Worm (Caenorhabditis elegans): Measurements from ENCODE around the gene egl-10.
A peak's percentile ranks its signal among the peaks of the same experiment; 100 is the strongest.

egl-10 gene

DNA sequence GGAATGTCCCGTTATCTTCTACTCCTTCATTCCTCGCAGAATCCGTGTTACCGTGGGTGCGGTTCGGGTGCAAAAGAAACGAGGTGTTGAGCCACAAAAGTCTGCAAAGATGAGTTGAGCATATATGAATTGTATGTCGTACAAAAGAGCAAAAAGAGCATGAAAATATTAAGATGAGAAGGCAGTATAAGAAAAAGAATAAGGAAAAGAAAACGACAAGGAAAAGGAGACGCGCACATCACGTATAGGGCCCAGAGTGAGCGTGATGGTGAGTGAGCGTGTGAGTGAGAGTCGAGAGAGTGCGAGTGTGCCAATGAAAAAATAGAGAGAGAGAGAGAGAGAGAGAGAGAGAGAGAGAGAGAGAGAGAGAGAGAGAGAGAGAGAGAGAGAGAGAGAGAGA is at the start of gene egl-10:
Gene egl-10, minus strand, starts transcription at position 101 of the 400 bp plus-strand sequence.
- TF ChIP-seq elt-4 (tag; optimal IDR thresholded peaks at IDR 0.05): no peak
- no peak for TF ChIP-seq ceh-34 (tag; optimal IDR thresholded peaks at IDR 0.05)
- no peak for TF ChIP-seq ceh-45 (GFP tag; IDR thresholded peaks at IDR 0.05)
- TF ChIP-seq ceh-48 (tag; optimal IDR thresholded peaks at IDR 0.05): no peak
- no peak for TF ChIP-seq nhr-11 (tag; optimal IDR thresholded peaks at IDR 0.05)
- no peak for TF ChIP-seq pros-1 (tag; optimal IDR thresholded peaks at IDR 0.05)
- no peak for TF ChIP-seq npax-4 (tag; optimal IDR thresholded peaks at IDR 0.05)
- TF ChIP-seq K02D7.2 (tag; optimal IDR thresholded peaks at IDR 0.05): no peak
- TF ChIP-seq ceh-14 (tag; optimal IDR thresholded peaks at IDR 0.05): no peak
- TF ChIP-seq pat-9 (tag; optimal IDR thresholded peaks at IDR 0.05): no peak
- no peak for TF ChIP-seq syd-9 (tag; optimal IDR thresholded peaks at IDR 0.05)
- TF ChIP-seq fax-1 (tag; optimal IDR thresholded peaks at IDR 0.05): no peak
- TF ChIP-seq ceh-19 (GFP tag; optimal IDR thresholded peaks at IDR 0.05): no peak
- TF ChIP-seq sox-2 (GFP tag; IDR thresholded peaks at IDR 0.05): no peak
- no peak for TF ChIP-seq Y22D7AL.16 (tag; optimal IDR thresholded peaks at IDR 0.05)
- no peak for TF ChIP-seq pag-3 (tag; optimal IDR thresholded peaks at IDR 0.05; ENCODE audit: borderline replicate concordance)
- no peak for TF ChIP-seq ztf-16 (tag; optimal IDR thresholded peaks at IDR 0.05)
- no peak for TF ChIP-seq ceh-18 (tag; optimal IDR thresholded peaks at IDR 0.05)
- no peak for TF ChIP-seq lin-11 (tag; optimal IDR thresholded peaks at IDR 0.05)

DNA sequence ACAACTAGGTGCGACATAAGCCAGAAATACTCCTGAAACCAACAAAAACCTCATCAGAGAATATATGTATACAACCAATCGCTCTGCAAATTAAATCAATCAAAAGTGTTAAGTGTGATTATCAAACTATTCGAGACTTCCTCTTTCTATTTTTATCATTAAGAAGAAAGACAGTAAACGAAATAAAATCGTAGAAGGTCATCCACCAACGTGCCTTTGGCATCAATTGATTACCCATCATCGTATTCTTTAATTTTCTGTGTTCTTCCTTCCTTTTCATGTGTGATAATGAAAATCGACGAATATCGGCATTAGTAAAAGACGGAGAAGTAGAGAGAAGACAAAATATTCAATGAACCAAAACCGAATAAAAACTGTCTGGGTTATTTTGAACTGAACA is 49.1 kb upstream of the egl-10 start:
- no peak for TF ChIP-seq sox-2 (GFP tag; IDR thresholded peaks at IDR 0.05)
- TF ChIP-seq dve-1 (tag; optimal IDR thresholded peaks at IDR 0.05): no peak
- TF ChIP-seq ceh-2 (tag; optimal IDR thresholded peaks at IDR 0.05): no peak
- no peak for TF ChIP-seq che-1 (tag; optimal IDR thresholded peaks at IDR 0.05)
- no peak for TF ChIP-seq ceh-9 (tag; optimal IDR thresholded peaks at IDR 0.05)
- no peak for TF ChIP-seq odd-2 (tag; optimal IDR thresholded peaks at IDR 0.05)
- no peak for TF ChIP-seq rnt-1 (tag; optimal IDR thresholded peaks at IDR 0.05)
- no peak for TF ChIP-seq pat-9 (tag; optimal IDR thresholded peaks at IDR 0.05)
- TF ChIP-seq unc-3 (GFP tag; conservative IDR thresholded peaks at IDR 0.05): no peak
- TF ChIP-seq unc-3 (tag; optimal IDR thresholded peaks at IDR 0.05): no peak
- TF ChIP-seq Y22D7AL.16 (tag; optimal IDR thresholded peaks at IDR 0.05): no peak
- no peak for TF ChIP-seq mec-3 (tag; optimal IDR thresholded peaks at IDR 0.05; ENCODE audit: borderline replicate concordance)
- no peak for TF ChIP-seq eyg-1 (tag; optimal IDR thresholded peaks at IDR 0.05)
- no peak for TF ChIP-seq ceh-48 (tag; optimal IDR thresholded peaks at IDR 0.05)
- TF ChIP-seq pha-2 (tag; optimal IDR thresholded peaks at IDR 0.05): no peak

DNA sequence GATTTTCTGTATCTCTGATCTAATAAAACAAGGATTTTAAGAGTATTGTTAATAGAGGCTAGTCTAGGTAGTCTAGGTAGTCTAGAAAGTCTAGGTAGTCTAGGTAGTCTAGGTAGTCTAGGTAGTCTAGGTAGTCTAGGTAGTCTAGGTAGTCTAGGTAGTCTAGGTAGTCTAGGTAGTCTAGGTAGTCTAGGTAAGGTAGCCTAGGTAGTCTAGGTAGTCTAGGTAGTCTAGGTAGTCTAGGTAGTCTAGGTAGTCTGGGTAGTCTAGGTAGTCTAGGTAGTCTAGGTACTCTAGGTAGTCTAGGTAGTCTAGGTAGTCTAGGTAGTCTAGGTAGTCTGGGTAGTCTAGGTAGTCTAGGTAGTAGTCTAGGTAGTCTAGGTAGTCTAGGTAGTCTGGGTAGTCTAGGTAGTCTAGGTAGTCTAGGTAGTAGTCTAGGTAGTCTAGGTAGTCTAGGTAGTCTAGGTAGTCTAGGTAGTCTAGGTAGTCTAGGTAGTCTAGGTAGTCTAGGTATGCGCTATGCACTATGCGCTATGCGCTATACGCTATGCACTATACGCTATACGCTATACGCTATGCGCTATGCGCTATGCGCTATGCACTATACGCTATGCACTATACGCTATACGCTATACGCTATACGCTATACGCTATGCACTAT is 47.2 kb upstream of the egl-10 start:
- TF ChIP-seq pag-3 (tag; optimal IDR thresholded peaks at IDR 0.05; ENCODE audit: borderline replicate concordance): peak; percentile 87
- TF ChIP-seq unc-42 (tag; optimal IDR thresholded peaks at IDR 0.05): peak; percentile 68
- TF ChIP-seq madf-2 (tag; optimal IDR thresholded peaks at IDR 0.05): peak; percentile 82
- peak; percentile 63 for TF ChIP-seq syd-9 (tag; optimal IDR thresholded peaks at IDR 0.05)
- peak; percentile 86 for TF ChIP-seq pqm-1 (tag; optimal IDR thresholded peaks at IDR 0.05)
- TF ChIP-seq fkh-6 (tag; optimal IDR thresholded peaks at IDR 0.05): peak; percentile 89
- peak; percentile 7 for TF ChIP-seq ceh-31 (tag; optimal IDR thresholded peaks at IDR 0.05)
- TF ChIP-seq elt-4 (tag; optimal IDR thresholded peaks at IDR 0.05): peak; percentile 94
- peak; percentile 89 for TF ChIP-seq ref-2 (tag; optimal IDR thresholded peaks at IDR 0.05)
- TF ChIP-seq ceh-19 (GFP tag; optimal IDR thresholded peaks at IDR 0.05): peak; percentile 47
- TF ChIP-seq mec-3 (tag; optimal IDR thresholded peaks at IDR 0.05; ENCODE audit: borderline replicate concordance): peak; percentile 99
- TF ChIP-seq zip-5 (tag; optimal IDR thresholded peaks at IDR 0.05): peak; percentile 28
- peak; percentile 69 for TF ChIP-seq pat-9 (tag; optimal IDR thresholded peaks at IDR 0.05)
- TF ChIP-seq fax-1 (tag; optimal IDR thresholded peaks at IDR 0.05): peak; percentile 38
- TF ChIP-seq ceh-48 (tag; optimal IDR thresholded peaks at IDR 0.05): peak; percentile 38
- peak; percentile 34 for TF ChIP-seq F13H6.1 (tag; optimal IDR thresholded peaks at IDR 0.05)
- peak; percentile 79 for TF ChIP-seq hlh-13 (GFP tag; optimal IDR thresholded peaks at IDR 0.05)
- peak; percentile 80 for TF ChIP-seq C38D4.7 (GFP tag; optimal IDR thresholded peaks at IDR 0.05)
- peak; percentile 81 for TF ChIP-seq C08G9.2 (tag; optimal IDR thresholded peaks at IDR 0.05)
- peak; percentile 92 for TF ChIP-seq hlh-6 (tag; optimal IDR thresholded peaks at IDR 0.05)
- TF ChIP-seq ceh-18 (tag; optimal IDR thresholded peaks at IDR 0.05): peak; percentile 39
- peak; percentile 60 for TF ChIP-seq gmeb-2 (tag; optimal IDR thresholded peaks at IDR 0.05)
- peak; percentile 84 for TF ChIP-seq dmd-4 (tag; optimal IDR thresholded peaks at IDR 0.05; ENCODE audit: borderline replicate concordance)
- peak; percentile 64 for TF ChIP-seq T23F11.4 (GFP tag; optimal IDR thresholded peaks at IDR 0.05)
- peak; percentile 68 for TF ChIP-seq che-1 (tag; optimal IDR thresholded peaks at IDR 0.05)
- TF ChIP-seq ceh-6 (GFP tag; optimal IDR thresholded peaks at IDR 0.05): peak; percentile 70
- peak; percentile 50 for TF ChIP-seq sdc-2 (tag; optimal IDR thresholded peaks at IDR 0.05)
- peak; percentile 13 for TF ChIP-seq ceh-34 (tag; optimal IDR thresholded peaks at IDR 0.05)
- peak; percentile 35 for TF ChIP-seq ceh-9 (tag; optimal IDR thresholded peaks at IDR 0.05)
- peak; percentile 21 for TF ChIP-seq npax-4 (tag; optimal IDR thresholded peaks at IDR 0.05)
